Fruit fly (Drosophila melanogaster): Measurements from ENCODE around the gene CG44004.

DNA sequence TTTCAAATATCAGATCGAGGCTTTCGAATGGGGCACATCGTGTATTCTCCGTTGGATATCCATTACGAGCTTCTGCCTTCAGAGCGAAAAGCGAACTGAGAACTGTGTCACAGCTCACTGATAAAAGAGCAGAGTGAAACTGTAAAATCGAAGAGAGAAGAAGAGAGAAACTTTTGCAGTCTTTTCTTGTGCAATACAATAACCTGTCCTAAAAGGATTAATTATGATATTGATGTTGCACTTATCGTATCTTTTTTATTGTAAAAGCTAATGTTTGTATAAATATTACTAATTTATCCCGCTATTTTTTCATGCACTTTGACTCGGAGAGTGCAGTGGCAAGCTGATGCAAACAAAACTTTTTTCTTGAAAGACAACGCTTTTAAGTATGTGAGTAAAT, 1.3 kb upstream of the CG44004 start:
- TF ChIP-seq Snoo (tag; optimal IDR thresholded peaks at IDR 0.05) (no peak), rn (GFP tag; IDR thresholded peaks at IDR 0.05) (no peak), CG12605 (GFP tag; IDR thresholded peaks at IDR 0.05) (0 out of 2 replicates have a peak, but pooled peaks have one; percentile 16), D1 (tag; optimal IDR thresholded peaks at IDR 0.05) (peak; percentile 45)

Measured in whole organism, pupa.